Worm (Caenorhabditis elegans) whole organism, L3 larva: ENCODE results near the gene C25H3.7.
"Not testable (repeated sequence)": the region's sequence is repeated elsewhere in the genome, so short reads cannot be mapped to it uniquely, and the experiment has no call there.

Experiments used
- ceh-82 ChIP-seq: fragments of 150-350 bp; optimal IDR thresholded peaks from 2 replicates; lab custom pipeline; 2014; ENCODE audit warnings: missing biosample characterization, missing genetic modification characterization
- ceh-9 ChIP-seq: sonication (generic microtip); optimal IDR thresholded peaks from 2 replicates; lab custom pipeline; 2018; ENCODE audit warnings: missing biosample characterization, missing genetic modification characterization
- elt-3 ChIP-seq, 3 experiments: fragments of 150-350 bp in 1 of 3; sonication (generic microtip) in 2 of 3; optimal IDR thresholded peaks; 2 replicates in 2 of 3; 4 replicates in 1 of 3; lab custom pipeline; 2014 to 2017; ENCODE audit warnings: missing biosample characterization in 3 of 3, missing genetic modification characterization in 3 of 3
- fkh-10 ChIP-seq: sonication (generic microtip); optimal IDR thresholded peaks from 2 replicates; lab custom pipeline; 2017; ENCODE audit warnings: missing biosample characterization, missing genetic modification reagents, missing genetic modification characterization
- lin-39 ChIP-seq: fragments of 150-350 bp; optimal IDR thresholded peaks from 2 replicates; lab custom pipeline; 2018; ENCODE audit warnings: missing biosample characterization, missing genetic modification reagents, missing genetic modification characterization
- mdl-1 ChIP-seq: fragments of 150-350 bp; optimal IDR thresholded peaks from 2 replicates; lab custom pipeline; 2014; ENCODE audit warnings: missing biosample characterization, missing genetic modification characterization
- nhr-237 ChIP-seq: fragments of 150-350 bp; optimal IDR thresholded peaks from 2 replicates; lab custom pipeline; 2014; ENCODE audit warnings: missing biosample characterization, missing genetic modification characterization
- nhr-28 ChIP-seq: fragments of 150-350 bp; optimal IDR thresholded peaks from 2 replicates; lab custom pipeline; 2014; ENCODE audit warnings: missing biosample characterization, missing genetic modification characterization
- nhr-76 ChIP-seq: fragments of 150-350 bp; sonication (generic microtip); optimal IDR thresholded peaks from 5 replicates; lab custom pipeline; 2014; ENCODE audit warnings: missing biosample characterization, missing genetic modification characterization
- pqm-1 ChIP-seq: fragments of 150-350 bp; optimal IDR thresholded peaks from 2 replicates; lab custom pipeline; 2017; ENCODE audit warnings: missing biosample characterization, missing genetic modification characterization, inconsistent platforms
- sea-2 ChIP-seq: fragments of 150-350 bp; sonication (generic microtip); optimal IDR thresholded peaks from 4 replicates; lab custom pipeline; 2014; ENCODE audit warnings: missing biosample characterization, missing genetic modification reagents, missing genetic modification characterization
- unc-62 ChIP-seq: fragments of 150-350 bp; sonication (generic microtip); optimal IDR thresholded peaks from 4 replicates; lab custom pipeline; 2014; ENCODE audit warnings: missing biosample characterization, missing genetic modification reagents, missing genetic modification characterization
- zag-1 ChIP-seq: fragments of 150-350 bp; optimal IDR thresholded peaks from 2 replicates; lab custom pipeline; 2014; ENCODE audit warnings: missing biosample characterization, missing genetic modification characterization
- ztf-11 ChIP-seq: fragments of 150-350 bp; optimal IDR thresholded peaks from 2 replicates; lab custom pipeline; 2014; ENCODE audit warnings: missing biosample characterization, missing genetic modification characterization

ce11 chrII:5622383-5622939 is 46.3 kb downstream of the C25H3.7 start, which contains the start of the genes eif-3.L and npl-4.2:
- TF ChIP-seq ceh-82 (tag; lab: Kevin White, UChicago); sea-2; ztf-11; unc-62 (GFP tag; lab: Kevin White, UChicago); pqm-1 (tag; lab: Kevin White, UChicago); nhr-76; fkh-10; nhr-237; lin-39 (tag; lab: Kevin White, UChicago); nhr-28 (tag; lab: Kevin White, UChicago); elt-3 (tag; optimal IDR thresholded peaks at IDR 0.05; lab: Kevin White, UChicago); mdl-1; zag-1; ceh-9: not testable (repeated sequence)
